Worm (Caenorhabditis elegans): ENCODE data around the gene F59E12.1.

The F59E12.1 gene

ce11 chrII:5660736-5661734, 6.7 kb downstream of the F59E12.1 start, which contains the start of the genes ift-43 and mdt-26:
Gene ift-43, minus strand, starts transcription at chrII:5660786.
Gene mdt-26, plus strand, starts transcription at chrII:5661181.
- TF ChIP-seq flt-1 (GFP tag; IDR thresholded peaks at IDR 0.05) (peak; percentile 86), klf-2 (GFP tag; conservative IDR thresholded peaks at IDR 0.05) (peak; percentile 48; the same call in 1 of the 2 replicates), ztf-23 (GFP tag; IDR thresholded peaks at IDR 0.05) (peak; percentile 80), tab-1 (GFP tag; IDR thresholded peaks at IDR 0.05) (peak; percentile 76), ref-1 (GFP tag; conservative IDR thresholded peaks at IDR 0.05) (0 out of 2 replicates have a peak, but pooled peaks have one; percentile 7), med-1 (GFP tag; optimal IDR thresholded peaks at IDR 0.05; ENCODE audit: insufficient read depth) (peak; percentile 56), T22C8.4 (GFP tag; IDR thresholded peaks at IDR 0.05) (peak; percentile 78), cog-1 (tag; optimal IDR thresholded peaks at IDR 0.05) (peak; percentile 18), ztf-29 (GFP tag; IDR thresholded peaks at IDR 0.05) (peak; percentile 61; the same call in 1 of the 2 replicates)

- peak; percentile 66 for TF ChIP-seq ref-1 (GFP tag; conservative IDR thresholded peaks at IDR 0.05)
- peak; percentile 95 for TF ChIP-seq flt-1 (GFP tag; IDR thresholded peaks at IDR 0.05)
- TF ChIP-seq klf-2 (GFP tag; conservative IDR thresholded peaks at IDR 0.05): peak; percentile 73
- peak; percentile 86 for TF ChIP-seq T22C8.4 (GFP tag; IDR thresholded peaks at IDR 0.05)
- peak; percentile 85 for TF ChIP-seq tab-1 (GFP tag; IDR thresholded peaks at IDR 0.05)
- no peak for TF ChIP-seq med-1 (GFP tag; optimal IDR thresholded peaks at IDR 0.05; ENCODE audit: insufficient read depth)
- peak; percentile 75 for TF ChIP-seq cog-1 (tag; optimal IDR thresholded peaks at IDR 0.05)
- peak; percentile 91 for TF ChIP-seq ztf-23 (GFP tag; IDR thresholded peaks at IDR 0.05)
- TF ChIP-seq ztf-29 (GFP tag; IDR thresholded peaks at IDR 0.05): peak; percentile 95
Observed at ce11 chrII:5661735-5662177, 7.4 kb downstream of the F59E12.1 start.

- TF ChIP-seq ref-1 (GFP tag; conservative IDR thresholded peaks at IDR 0.05) (no peak), med-1 (GFP tag; optimal IDR thresholded peaks at IDR 0.05; ENCODE audit: insufficient read depth) (no peak), ztf-23 (GFP tag; IDR thresholded peaks at IDR 0.05) (no peak), klf-2 (GFP tag; conservative IDR thresholded peaks at IDR 0.05) (no peak), tab-1 (GFP tag; IDR thresholded peaks at IDR 0.05) (no peak), ztf-29 (GFP tag; IDR thresholded peaks at IDR 0.05) (no peak), cog-1 (tag; optimal IDR thresholded peaks at IDR 0.05) (no peak), T22C8.4 (GFP tag; IDR thresholded peaks at IDR 0.05) (no peak), flt-1 (GFP tag; IDR thresholded peaks at IDR 0.05) (no peak)
Observed at ce11 chrII:5663180-5663791, 9.0 kb downstream of the F59E12.1 start.

ce11 chrII:5665029-5665428, 10.7 kb downstream of the F59E12.1 start, which contains the start of gene C25H3.15:
Gene C25H3.15, plus strand, starts transcription at chrII:5665329.
- TF ChIP-seq flt-1 (GFP tag; IDR thresholded peaks at IDR 0.05) (no peak), med-1 (GFP tag; optimal IDR thresholded peaks at IDR 0.05; ENCODE audit: insufficient read depth) (no peak), T22C8.4 (GFP tag; IDR thresholded peaks at IDR 0.05) (no peak), cog-1 (tag; optimal IDR thresholded peaks at IDR 0.05) (no peak), ref-1 (GFP tag; conservative IDR thresholded peaks at IDR 0.05) (no peak), ztf-23 (GFP tag; IDR thresholded peaks at IDR 0.05) (no peak), tab-1 (GFP tag; IDR thresholded peaks at IDR 0.05) (no peak), klf-2 (GFP tag; conservative IDR thresholded peaks at IDR 0.05) (no peak), ztf-29 (GFP tag; IDR thresholded peaks at IDR 0.05) (no peak)

- TF ChIP-seq ztf-23 (GFP tag; IDR thresholded peaks at IDR 0.05): no peak
- no peak for TF ChIP-seq klf-2 (GFP tag; conservative IDR thresholded peaks at IDR 0.05)
- no peak for TF ChIP-seq ref-1 (GFP tag; conservative IDR thresholded peaks at IDR 0.05)
- TF ChIP-seq med-1 (GFP tag; optimal IDR thresholded peaks at IDR 0.05; ENCODE audit: insufficient read depth): no peak
- no peak for TF ChIP-seq T22C8.4 (GFP tag; IDR thresholded peaks at IDR 0.05)
- no peak for TF ChIP-seq cog-1 (tag; optimal IDR thresholded peaks at IDR 0.05)
- TF ChIP-seq tab-1 (GFP tag; IDR thresholded peaks at IDR 0.05): no peak
- no peak for TF ChIP-seq ztf-29 (GFP tag; IDR thresholded peaks at IDR 0.05)
Observed at ce11 chrII:5665991-5666390, 11.7 kb downstream of the F59E12.1 start, which contains the start of gene C25H3.16. Gene C25H3.16, plus strand, starts transcription at chrII:5666291.

ce11 chrII:5667540-5667939, 13.2 kb downstream of the F59E12.1 start:
- TF ChIP-seq T22C8.4 (GFP tag; IDR thresholded peaks at IDR 0.05) (no peak), med-1 (GFP tag; optimal IDR thresholded peaks at IDR 0.05; ENCODE audit: insufficient read depth) (no peak), ref-1 (GFP tag; conservative IDR thresholded peaks at IDR 0.05) (no peak), ztf-23 (GFP tag; IDR thresholded peaks at IDR 0.05) (no peak), tab-1 (GFP tag; IDR thresholded peaks at IDR 0.05) (no peak), ztf-29 (GFP tag; IDR thresholded peaks at IDR 0.05) (no peak), cog-1 (tag; optimal IDR thresholded peaks at IDR 0.05) (no peak), flt-1 (GFP tag; IDR thresholded peaks at IDR 0.05) (peak; percentile 74; the same call in 1 of the 2 replicates)

- no peak for TF ChIP-seq ztf-29 (GFP tag; IDR thresholded peaks at IDR 0.05)
- TF ChIP-seq ztf-23 (GFP tag; IDR thresholded peaks at IDR 0.05): no peak
- no peak for TF ChIP-seq flt-1 (GFP tag; IDR thresholded peaks at IDR 0.05)
- TF ChIP-seq cog-1 (tag; optimal IDR thresholded peaks at IDR 0.05): no peak
- TF ChIP-seq tab-1 (GFP tag; IDR thresholded peaks at IDR 0.05): no peak
- no peak for TF ChIP-seq klf-2 (GFP tag; conservative IDR thresholded peaks at IDR 0.05)
- TF ChIP-seq med-1 (GFP tag; optimal IDR thresholded peaks at IDR 0.05; ENCODE audit: insufficient read depth): no peak
- TF ChIP-seq ref-1 (GFP tag; conservative IDR thresholded peaks at IDR 0.05): no peak
- TF ChIP-seq T22C8.4 (GFP tag; IDR thresholded peaks at IDR 0.05): no peak
Observed at ce11 chrII:5668830-5669229, 14.5 kb downstream of the F59E12.1 start, which contains the start of gene C25H3.7. Gene C25H3.7, minus strand, starts transcription at chrII:5668930.

ce11 chrII:5669580-5669979, 15.3 kb downstream of the F59E12.1 start, which contains the start of gene C25H3.17:
Gene C25H3.17, minus strand, starts transcription at chrII:5669680.
- TF ChIP-seq cog-1 (tag; optimal IDR thresholded peaks at IDR 0.05) (no peak), ref-1 (GFP tag; conservative IDR thresholded peaks at IDR 0.05) (no peak), ztf-23 (GFP tag; IDR thresholded peaks at IDR 0.05) (no peak), T22C8.4 (GFP tag; IDR thresholded peaks at IDR 0.05) (no peak), flt-1 (GFP tag; IDR thresholded peaks at IDR 0.05) (no peak), klf-2 (GFP tag; conservative IDR thresholded peaks at IDR 0.05) (no peak), ztf-29 (GFP tag; IDR thresholded peaks at IDR 0.05) (no peak), med-1 (GFP tag; optimal IDR thresholded peaks at IDR 0.05; ENCODE audit: insufficient read depth) (no peak), tab-1 (GFP tag; IDR thresholded peaks at IDR 0.05) (no peak)

All from whole organism, midembryonic.